Fruit fly (Drosophila melanogaster) S2 (cell line): ENCODE results near the gene BBIP1.

ENCODE experiments used
- CG8478 ChIP-seq: fragments of >200 bp; optimal IDR thresholded peaks from 2 replicates; lab custom pipeline; 2018
- CTCF ChIP-seq, 2 experiments: fragments of >200 bp; optimal IDR thresholded peaks; 2 replicates each; lab custom pipeline; 2018

dm6 chr3R:9436358-9436972, 32.3 kb downstream of the BBIP1 start:
- TF ChIP-seq CTCF (optimal IDR thresholded peaks at IDR 0.05; lab: Kevin White, UChicago) (no peak), CG8478 (lab: Kevin White, UChicago) (no peak)
